Fruit fly (Drosophila melanogaster) whole organism, adult: ENCODE data around the gene gt.

ENCODE experiments used
- CG14711 ChIP-seq: fragments of 200-800 bp; sonication (Bioruptor generic); optimal IDR thresholded peaks from 2 replicates; lab custom pipeline; 2018; ENCODE audit warnings: missing biosample characterization, mild to moderate bottlenecking, missing genetic modification characterization, moderate library complexity
- CG33017 ChIP-seq: fragments of 200-800 bp; sonication (Bioruptor generic); optimal IDR thresholded peaks from 2 replicates; lab custom pipeline; 2018; ENCODE audit warnings: missing biosample characterization, mild to moderate bottlenecking, missing genetic modification characterization, moderate library complexity
- CG7101 ChIP-seq: fragments of 200-800 bp; sonication (Bioruptor generic); optimal IDR thresholded peaks from 2 replicates; lab custom pipeline; 2018; ENCODE audit warnings: missing biosample characterization, mild to moderate bottlenecking, missing genetic modification characterization, moderate library complexity
- cic ChIP-seq: fragments of 200-800 bp; sonication (Bioruptor generic); optimal IDR thresholded peaks from 2 replicates; lab custom pipeline; 2017; ENCODE audit warnings: missing biosample characterization, mild to moderate bottlenecking, missing genetic modification characterization, moderate library complexity
- ovo ChIP-seq: fragments of 200-800 bp; sonication (Bioruptor generic); optimal IDR thresholded peaks from 2 replicates; lab custom pipeline; 2016; ENCODE audit warnings: missing biosample characterization, missing genetic modification characterization
- pad ChIP-seq: fragments of 200-800 bp; sonication (Bioruptor generic); optimal IDR thresholded peaks from 3 replicates; lab custom pipeline; 2017; ENCODE audit warnings: missing biosample characterization, missing genetic modification characterization, mild to moderate bottlenecking, moderate library complexity, missing genetic modification reagents
- tj ChIP-seq: fragments of 200-800 bp; sonication (Bioruptor generic); optimal IDR thresholded peaks from 3 replicates; lab custom pipeline; 2017; ENCODE audit warnings: missing biosample characterization, mild to moderate bottlenecking, missing genetic modification characterization, moderate library complexity

- TF ChIP-seq tj (no peak), pad (GFP tag; lab: Kevin White, UChicago) (no peak), ovo (GFP tag; lab: Kevin White, UChicago) (no peak), CG33017 (tag; lab: Kevin White, UChicago) (no peak), CG7101 (tag; lab: Kevin White, UChicago) (no peak), cic (GFP tag; lab: Kevin White, UChicago) (no peak), CG14711 (no peak)
Observed at dm6 chrX:2428903-2429302, at the start of gene gt.
